Fruit fly (Drosophila melanogaster) whole organism, embryonic: ENCODE data around the gene CG13309.

Experiments used
- ATbp ChIP-seq: fragments of 200-800 bp; sonication (Bioruptor generic); optimal IDR thresholded peaks from 2 replicates; lab custom pipeline; 2017; ENCODE audit warnings: missing biosample characterization, mild to moderate bottlenecking, missing genetic modification characterization, missing genetic modification reagents
- Aef1 ChIP-seq: fragments of 200-800 bp; sonication (Bioruptor generic); IDR thresholded peaks from 3 replicates; pipeline ENCODE4 v1.3.6; 2022; ENCODE audit warnings: missing biosample characterization, missing genetic modification characterization
- Antp ChIP-seq: fragments of 200-800 bp; sonication (Bioruptor generic); optimal IDR thresholded peaks from 3 replicates; lab custom pipeline; 2016; ENCODE audit warnings: missing biosample characterization, missing genetic modification characterization
- BtbVII ChIP-seq: fragments of 200-800 bp; sonication (Bioruptor generic); optimal IDR thresholded peaks from 3 replicates; lab custom pipeline; 2017; ENCODE audit warnings: missing biosample characterization, mild to moderate bottlenecking, missing genetic modification characterization
- CG11247 ChIP-seq: fragments of 200-800 bp; sonication (Bioruptor generic); IDR thresholded peaks from 2 replicates; pipeline ENCODE4 v1.3.6; 2022; ENCODE audit warnings: missing biosample characterization, missing genetic modification characterization
- CG11504 ChIP-seq: fragments of 200-800 bp; sonication (Bioruptor generic); optimal IDR thresholded peaks from 3 replicates; lab custom pipeline; 2019; ENCODE audit warnings: missing biosample characterization, mild to moderate bottlenecking, missing genetic modification characterization, moderate library complexity
- CG12071 ChIP-seq: fragments of 200-800 bp; sonication (Bioruptor generic); optimal IDR thresholded peaks from 3 replicates; lab custom pipeline; 2018; ENCODE audit warnings: missing biosample characterization, mild to moderate bottlenecking, missing genetic modification characterization
- CG12104 ChIP-seq: fragments of 200-800 bp; sonication (Bioruptor generic); optimal IDR thresholded peaks from 3 replicates; lab custom pipeline; 2016; ENCODE audit warnings: missing biosample characterization, missing genetic modification characterization
- CG12769 ChIP-seq: fragments of 200-800 bp; sonication (Bioruptor generic); optimal IDR thresholded peaks from 2 replicates; lab custom pipeline; 2019; ENCODE audit warnings: missing biosample characterization, mild to moderate bottlenecking, missing genetic modification characterization, moderate library complexity
- CG13123 ChIP-seq: fragments of 200-800 bp; sonication (Bioruptor generic); optimal IDR thresholded peaks from 2 replicates; lab custom pipeline; 2016; ENCODE audit warnings: missing biosample characterization, missing genetic modification characterization
- CG14667 ChIP-seq: fragments of 200-800 bp; sonication (Bioruptor generic); IDR thresholded peaks from 2 replicates; pipeline ENCODE4 v1.3.6; 2022; ENCODE audit warnings: missing biosample characterization, missing genetic modification characterization
- CG1603 ChIP-seq: fragments of 200-800 bp; sonication (Bioruptor generic); optimal IDR thresholded peaks from 2 replicates; lab custom pipeline; 2019; ENCODE audit warnings: missing biosample characterization, mild to moderate bottlenecking, missing genetic modification characterization, moderate library complexity
- CG17359 ChIP-seq: fragments of 200-800 bp; sonication (Bioruptor generic); optimal IDR thresholded peaks from 3 replicates; lab custom pipeline; 2018; ENCODE audit warnings: missing biosample characterization, mild to moderate bottlenecking, missing genetic modification characterization, moderate library complexity
- CG2678 ChIP-seq: fragments of 200-800 bp; sonication (Bioruptor generic); optimal IDR thresholded peaks from 3 replicates; lab custom pipeline; 2019; ENCODE audit warnings: missing biosample characterization, mild to moderate bottlenecking, missing genetic modification characterization, moderate library complexity
- CG31441 ChIP-seq: fragments of 200-800 bp; sonication (Bioruptor generic); IDR thresholded peaks from 2 replicates; pipeline ENCODE4 v1.3.6; 2022; ENCODE audit warnings: missing biosample characterization, missing genetic modification characterization
- CG32532 ChIP-seq: fragments of 200-800 bp; sonication (Bioruptor generic); IDR thresholded peaks from 2 replicates; pipeline ENCODE4 v1.3.6; 2022; ENCODE audit warnings: missing biosample characterization, missing genetic modification characterization
- CG32772 ChIP-seq: fragments of 200-800 bp; sonication (Bioruptor generic); IDR thresholded peaks from 2 replicates; pipeline ENCODE4 v1.3.6; 2022; ENCODE audit warnings: missing biosample characterization, missing genetic modification characterization
- CG43689 ChIP-seq: fragments of 200-800 bp; sonication (Bioruptor generic); IDR thresholded peaks from 2 replicates; pipeline ENCODE4 v1.3.6; 2022; ENCODE audit warnings: missing biosample characterization, missing genetic modification characterization
- CG8290 ChIP-seq, 3 experiments: fragments of 200-800 bp; sonication (Bioruptor generic); optimal IDR thresholded peaks; 2 replicates each; lab custom pipeline; 2016 to 2019; ENCODE audit warnings: missing biosample characterization in 3 of 3, missing genetic modification characterization in 3 of 3, mild to moderate bottlenecking in 2 of 3, moderate library complexity in 1 of 3
- CG8765 ChIP-seq: fragments of 200-800 bp; sonication (Bioruptor generic); IDR thresholded peaks from 2 replicates; pipeline ENCODE4 v1.3.6; 2022; ENCODE audit warnings: missing biosample characterization, missing genetic modification characterization
- CG9609 ChIP-seq: fragments of 200-800 bp; sonication (Bioruptor generic); optimal IDR thresholded peaks from 3 replicates; lab custom pipeline; 2016; ENCODE audit warnings: missing biosample characterization, missing genetic modification characterization
- Chrac-16 ChIP-seq: fragments of 200-800 bp; sonication (Bioruptor generic); optimal IDR thresholded peaks from 3 replicates; lab custom pipeline; 2016; ENCODE audit warnings: missing biosample characterization, missing genetic modification characterization
- Ets97D ChIP-seq: fragments of 200-800 bp; sonication (Bioruptor generic); optimal IDR thresholded peaks from 3 replicates; lab custom pipeline; 2016; ENCODE audit warnings: missing biosample characterization, missing genetic modification characterization
- Gug ChIP-seq: fragments of 200-800 bp; sonication (Bioruptor generic); IDR thresholded peaks from 4 replicates; pipeline ENCODE4 v1.3.6; 2022; ENCODE audit warnings: missing biosample characterization, missing genetic modification characterization
- Med ChIP-seq: fragments of 200-800 bp; sonication (Bioruptor generic); peaks from one replicate; lab custom pipeline; 2016; ENCODE audit warnings: missing biosample characterization, missing genetic modification characterization, mild to moderate bottlenecking, inconsistent platforms, moderate library complexity
- Meics ChIP-seq: fragments of 200-800 bp; sonication (Bioruptor generic); optimal IDR thresholded peaks from 2 replicates; lab custom pipeline; 2017; ENCODE audit warnings: missing biosample characterization, mild to moderate bottlenecking, missing genetic modification characterization
- Pdp1 ChIP-seq, 2 experiments: fragments of 200-800 bp; sonication (Bioruptor generic); optimal IDR thresholded peaks; 3 replicates each; lab custom pipeline; 2016; ENCODE audit warnings: missing biosample characterization in 2 of 2, missing genetic modification characterization in 2 of 2, mild to moderate bottlenecking in 1 of 2, moderate library complexity in 1 of 2
- Rfx ChIP-seq: fragments of 200-800 bp; sonication (Bioruptor generic); IDR thresholded peaks from 2 replicates; pipeline ENCODE4 v1.3.6; 2022; ENCODE audit warnings: missing biosample characterization, missing genetic modification characterization
- Rx ChIP-seq: fragments of 200-800 bp; sonication (Bioruptor generic); IDR thresholded peaks from 2 replicates; pipeline ENCODE4 v1.3.6; 2022; ENCODE audit warnings: missing biosample characterization, missing genetic modification characterization
- Sox102F ChIP-seq: fragments of 200-800 bp; sonication (Bioruptor generic); optimal IDR thresholded peaks from 2 replicates; lab custom pipeline; 2018; ENCODE audit warnings: missing biosample characterization, mild to moderate bottlenecking, missing genetic modification characterization, moderate library complexity
- ara ChIP-seq: fragments of 200-800 bp; sonication (Bioruptor generic); IDR thresholded peaks from 2 replicates; pipeline ENCODE4 v1.3.6; 2022; ENCODE audit warnings: missing biosample characterization, missing genetic modification characterization
- cwo ChIP-seq: fragments of 200-800 bp; sonication (Bioruptor generic); optimal IDR thresholded peaks from 3 replicates; lab custom pipeline; 2017; ENCODE audit warnings: missing biosample characterization, missing genetic modification characterization, mild to moderate bottlenecking, moderate library complexity, missing genetic modification reagents
- dmrt99B ChIP-seq: fragments of 200-800 bp; sonication (Bioruptor generic); optimal IDR thresholded peaks from 2 replicates; lab custom pipeline; 2018; ENCODE audit warnings: missing biosample characterization, mild to moderate bottlenecking, missing genetic modification characterization, moderate library complexity
- gsb ChIP-seq: fragments of 200-800 bp; sonication (Bioruptor generic); IDR thresholded peaks from 2 replicates; pipeline ENCODE4 v1.3.6; 2022; ENCODE audit warnings: missing biosample characterization, missing genetic modification characterization
- hbn ChIP-seq: fragments of 200-800 bp; sonication (Bioruptor generic); IDR thresholded peaks from 2 replicates; pipeline ENCODE4 v1.3.6; 2022; ENCODE audit warnings: missing biosample characterization, missing genetic modification characterization; ENCODE audit not compliant: partially characterized antibody
- hkb ChIP-seq, 2 experiments: fragments of 200-800 bp in 1 of 2; fragments of >200 bp in 1 of 2; sonication (Bioruptor generic) in 1 of 2; IDR thresholded peaks in 1 of 2; optimal IDR thresholded peaks in 1 of 2; 2 replicates each; pipeline versions ENCODE4 v1.3.6 to Lab custom; 2017 to 2022; ENCODE audit warnings: missing biosample characterization in 1 of 2, missing genetic modification characterization in 1 of 2
- hth ChIP-seq: fragments of >200 bp; optimal IDR thresholded peaks from 2 replicates; lab custom pipeline; 2017; ENCODE audit warnings: inconsistent platforms
- jigr1 ChIP-seq: fragments of 200-800 bp; sonication (Bioruptor generic); IDR thresholded peaks from 3 replicates; pipeline ENCODE4 v1.3.6; 2022; ENCODE audit warnings: missing biosample characterization, missing genetic modification characterization
- kay ChIP-seq: fragments of 200-800 bp; sonication (Bioruptor generic); optimal IDR thresholded peaks from 2 replicates; lab custom pipeline; 2016; ENCODE audit warnings: missing biosample characterization, missing genetic modification characterization
- lmd ChIP-seq: fragments of 200-800 bp; sonication (Bioruptor generic); IDR thresholded peaks from 2 replicates; pipeline ENCODE4 v1.3.6; 2022; ENCODE audit warnings: missing biosample characterization, missing genetic modification characterization
- peb ChIP-seq: fragments of 200-800 bp; sonication (Bioruptor generic); IDR thresholded peaks from 2 replicates; pipeline ENCODE4 v1.3.6; 2022; ENCODE audit warnings: missing biosample characterization, missing genetic modification characterization
- ranshi ChIP-seq: fragments of 200-800 bp; sonication (Bioruptor generic); IDR thresholded peaks from 2 replicates; pipeline ENCODE4 v1.3.6; 2022; ENCODE audit warnings: missing biosample characterization, missing genetic modification characterization
- slbo ChIP-seq: fragments of 200-800 bp; sonication (Bioruptor generic); IDR thresholded peaks from 2 replicates; pipeline ENCODE4 v1.3.6; 2022; ENCODE audit warnings: missing biosample characterization, missing genetic modification characterization
- so ChIP-seq: fragments of 200-800 bp; sonication (Bioruptor generic); IDR thresholded peaks from 3 replicates; pipeline ENCODE4 v1.3.6; 2022; ENCODE audit warnings: missing biosample characterization, missing genetic modification characterization
- sob ChIP-seq: fragments of 200-800 bp; sonication (Bioruptor generic); IDR thresholded peaks from 2 replicates; pipeline ENCODE4 v1.3.6; 2022; ENCODE audit warnings: missing biosample characterization, missing genetic modification characterization
- stc ChIP-seq: fragments of 200-800 bp; sonication (Bioruptor generic); IDR thresholded peaks from 2 replicates; pipeline ENCODE4 v1.3.6; 2022; ENCODE audit warnings: missing biosample characterization, missing genetic modification characterization
- ttk ChIP-seq: fragments of 200-800 bp; sonication (Bioruptor generic); IDR thresholded peaks from 2 replicates; pipeline ENCODE4 v2.1.2; 2022; ENCODE audit warnings: missing biosample characterization, missing genetic modification characterization
- zfh1 ChIP-seq: fragments of 200-800 bp; sonication (Bioruptor generic); IDR thresholded peaks from 3 replicates; pipeline ENCODE4 v1.3.6; 2022; ENCODE audit warnings: missing biosample characterization, missing genetic modification characterization

The CG13309 gene

DNA sequence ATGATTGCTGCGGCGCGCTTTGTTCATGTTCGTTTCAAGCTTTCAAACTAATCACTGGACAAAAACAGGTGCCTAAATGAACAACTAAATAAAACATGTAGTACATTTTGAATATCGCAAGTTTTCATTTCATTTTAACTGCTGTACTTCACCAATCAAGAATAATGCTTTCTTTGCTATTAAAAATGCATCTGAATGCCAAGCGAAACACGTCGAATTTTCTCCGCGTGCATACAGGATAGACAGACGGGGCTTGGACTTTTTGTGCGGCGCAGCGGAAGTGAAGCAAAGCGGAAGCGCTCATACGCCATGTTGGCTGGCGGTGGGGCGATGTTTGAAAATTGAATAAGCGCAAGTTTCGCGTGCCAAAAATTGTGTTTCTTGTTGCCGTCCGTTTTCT is 43.2 kb downstream of the CG13309 start:
- TF ChIP-seq CG11504 (peak; percentile 15), Rx (GFP tag; lab: Robert Waterston, UW) (peak; percentile 11; the same call in 1 of the 2 replicates), CG8765 (GFP tag; lab: Robert Waterston, UW) (no peak), CG1603 (tag; lab: Kevin White, UChicago) (peak; percentile 36), CG32772 (peak; percentile 50), zfh1 (peak; percentile 20; the same call in 1 of the 3 replicates), CG12104 (GFP tag; lab: Kevin White, UChicago) (no peak), sob (peak; percentile 16; the same call in 1 of the 2 replicates), ranshi (GFP tag; lab: Robert Waterston, UW) (peak; percentile 25; the same call in 1 of the 2 replicates), CG14667 (GFP tag; lab: Robert Waterston, UW) (0 out of 2 replicates have a peak, but pooled peaks have one; percentile 6), hbn (GFP tag; lab: Robert Waterston, UW) (no peak), hth (lab: Kevin White, UChicago) (no peak), cwo (peak; percentile 2), CG17359 (tag; lab: Kevin White, UChicago) (peak; percentile 34), Meics (GFP tag; lab: Kevin White, UChicago) (peak; percentile 27), Antp (GFP tag; lab: Kevin White, UChicago) (peak; percentile 6), CG13123 (GFP tag; lab: Kevin White, UChicago) (no peak), CG31441 (0 out of 2 replicates have a peak, but pooled peaks have one; percentile 13), ttk (GFP tag; lab: Robert Waterston, UW) (peak; percentile 9; the same call in 1 of the 2 replicates), gsb (GFP tag; lab: Robert Waterston, UW) (no peak), dmrt99B (tag; lab: Kevin White, UChicago) (peak; percentile 16), CG8290 (GFP tag; optimal IDR thresholded peaks at IDR 0.05; lab: Kevin White, UChicago) (no peak), CG8290 (tag; optimal IDR thresholded peaks at IDR 0.05; lab: Kevin White, UChicago) (peak in 1 of 2 experiments; percentile 25), CG12071 (GFP tag; lab: Kevin White, UChicago) (peak; percentile 2), BtbVII (GFP tag; lab: Kevin White, UChicago) (no peak), CG43689 (GFP tag; lab: Robert Waterston, UW) (0 out of 2 replicates have a peak, but pooled peaks have one; percentile 6), ATbp (GFP tag; lab: Kevin White, UChicago) (no peak), CG9609 (peak; percentile 12), Chrac-16 (GFP tag; lab: Kevin White, UChicago) (no peak), Gug (GFP tag; lab: Robert Waterston, UW) (peak; percentile 13; the same call in 1 of the 4 replicates), Sox102F (GFP tag; lab: Kevin White, UChicago) (peak; percentile 5), CG2678 (tag; lab: Kevin White, UChicago) (peak; percentile 4), Ets97D (GFP tag; lab: Kevin White, UChicago) (peak; percentile 24), Med (GFP tag; lab: Kevin White, UChicago) (peak; percentile 73), lmd (GFP tag; lab: Robert Waterston, UW) (peak; percentile 34), slbo (GFP tag; lab: Robert Waterston, UW) (peak; percentile 22; the same call in 1 of the 2 replicates), Aef1 (GFP tag; lab: Robert Waterston, UW) (0 out of 3 replicates have a peak, but pooled peaks have one; percentile 9), CG32532 (0 out of 2 replicates have a peak, but pooled peaks have one; percentile 5), CG11247 (GFP tag; lab: Robert Waterston, UW) (peak; percentile 29; the same call in 1 of the 2 replicates), Rfx (GFP tag; lab: Robert Waterston, UW) (peak; percentile 42; the same call in 1 of the 2 replicates)
- TF ChIP-seq, all 482 proteins: peak for 30

dm6 chr3L:8855262-8855661 is 45.1 kb downstream of the CG13309 start:
- no peak for TF ChIP-seq CG11247 (GFP tag; lab: Robert Waterston, UW)
- peak in 1 of 2 experiments; percentile 78 for TF ChIP-seq Pdp1 (GFP tag; optimal IDR thresholded peaks at IDR 0.05; lab: Kevin White, UChicago)
- TF ChIP-seq hkb (optimal IDR thresholded peaks at IDR 0.05; lab: Kevin White, UChicago): no peak
- TF ChIP-seq hkb (GFP tag; IDR thresholded peaks at IDR 0.05; lab: Robert Waterston, UW): no peak
- TF ChIP-seq kay (GFP tag; lab: Kevin White, UChicago): no peak
- 0 out of 2 replicates have a peak, but pooled peaks have one; percentile 3 for TF ChIP-seq slbo (GFP tag; lab: Robert Waterston, UW)
- 0 out of 3 replicates have a peak, but pooled peaks have one; percentile 27 for TF ChIP-seq so (GFP tag; lab: Robert Waterston, UW)
- peak; percentile 60 for TF ChIP-seq CG12769 (tag; lab: Kevin White, UChicago)
- TF ChIP-seq Med (GFP tag; lab: Kevin White, UChicago): peak; percentile 9
- 0 out of 2 replicates have a peak, but pooled peaks have one; percentile 29 for TF ChIP-seq stc (GFP tag; lab: Robert Waterston, UW)
- no peak for TF ChIP-seq peb
- no peak for TF ChIP-seq ara
- no peak for TF ChIP-seq jigr1
